Worm (Caenorhabditis elegans): ENCODE results near the gene nish-1.

Gene nish-1

DNA sequence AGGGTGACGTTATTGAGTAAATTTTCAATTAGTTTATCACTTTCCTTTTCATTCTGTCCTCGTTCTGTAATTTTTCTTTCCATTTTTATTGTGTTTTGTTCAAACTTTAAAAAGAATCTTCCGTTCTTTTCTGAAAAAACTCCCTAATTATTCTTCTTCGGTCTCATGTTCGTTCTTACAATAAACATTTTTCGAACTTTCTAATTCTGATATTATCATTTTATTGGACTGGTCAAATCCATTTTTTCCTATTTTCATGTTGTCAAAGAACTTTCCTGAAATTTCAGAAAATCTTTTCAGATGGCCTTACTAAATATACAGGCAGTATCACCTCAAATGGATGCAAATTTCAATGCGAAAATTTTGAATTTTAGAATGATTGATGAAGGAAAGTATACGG is at the start of gene nish-1:
TSS of gene nish-1 (plus strand) at position 301 of the 400 bp plus-strand sequence.
- TF ChIP-seq skn-1 (tag; optimal IDR thresholded peaks at IDR 0.05) (no peak), ceh-9 (tag; optimal IDR thresholded peaks at IDR 0.05) (no peak)

DNA sequence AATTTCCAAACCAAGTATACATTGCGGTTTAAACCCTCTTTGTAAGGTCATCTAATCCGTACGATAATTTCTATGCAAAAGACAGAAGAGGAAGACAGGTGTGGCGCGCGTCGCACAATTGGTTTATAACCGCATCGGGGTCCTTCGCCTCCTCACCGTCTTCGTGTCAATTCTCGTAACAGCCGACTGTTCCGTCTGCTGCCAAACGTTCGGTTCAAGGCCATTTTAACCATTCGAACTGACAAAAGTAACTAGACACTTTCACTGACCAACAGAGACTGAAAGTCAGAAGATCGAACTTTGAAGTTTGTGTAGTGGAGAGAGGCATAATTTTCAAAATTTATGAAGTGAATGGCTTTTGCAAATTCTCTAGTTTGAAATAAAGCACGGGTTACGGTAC is 48.2 kb upstream of the nish-1 start:
- TF ChIP-seq ZK546.5 (tag; optimal IDR thresholded peaks at IDR 0.05) (no peak), nhr-25 (tag; optimal IDR thresholded peaks at IDR 0.05) (peak; percentile 78)

DNA sequence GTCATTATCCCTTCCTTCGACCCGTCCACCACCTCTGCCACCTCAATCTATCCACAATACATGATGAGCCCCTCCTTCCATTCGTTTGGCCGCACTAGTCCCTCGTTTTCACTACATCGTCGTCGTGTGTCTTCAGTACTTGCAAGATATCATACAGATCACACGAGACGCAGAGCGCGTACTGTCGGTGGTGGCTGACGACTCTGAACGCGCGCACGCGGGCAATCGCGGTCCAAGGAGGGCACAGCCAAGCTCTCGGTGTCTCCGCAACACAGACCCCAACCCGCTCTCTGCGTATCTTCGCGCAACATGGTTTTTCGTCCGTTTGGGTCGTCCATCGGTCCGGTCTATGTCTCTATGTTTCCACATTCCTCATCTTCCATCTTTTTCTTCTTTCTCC is 47.1 kb upstream of the nish-1 start:
- TF ChIP-seq ama-1 (optimal IDR thresholded peaks at IDR 0.05) (no peak), hmg-11 (tag; optimal IDR thresholded peaks at IDR 0.05) (peak; percentile 70), tbx-2 (tag; optimal IDR thresholded peaks at IDR 0.05) (no peak), fkh-2 (tag; optimal IDR thresholded peaks at IDR 0.05) (no peak), ZK546.5 (tag; optimal IDR thresholded peaks at IDR 0.05) (no peak), nhr-23 (tag; optimal IDR thresholded peaks at IDR 0.05) (peak; percentile 9), jun-1 (tag; optimal IDR thresholded peaks at IDR 0.05) (no peak), sea-2 (GFP tag; optimal IDR thresholded peaks at IDR 0.05) (no peak), unc-39 (tag; optimal IDR thresholded peaks at IDR 0.05) (no peak), lin-39 (tag; optimal IDR thresholded peaks at IDR 0.05) (peak; percentile 23), snpc-4 (tag; optimal IDR thresholded peaks at IDR 0.05) (no peak), nfya-1 (tag; optimal IDR thresholded peaks at IDR 0.05; ENCODE audit: insufficient read depth) (peak; percentile 18), elt-3 (tag; optimal IDR thresholded peaks at IDR 0.05) (no peak), nhr-77 (tag; optimal IDR thresholded peaks at IDR 0.05) (no peak), mml-1 (tag; optimal IDR thresholded peaks at IDR 0.05) (no peak), mdl-1 (tag; optimal IDR thresholded peaks at IDR 0.05) (no peak), ceh-82 (tag; optimal IDR thresholded peaks at IDR 0.05) (no peak), aly-2 (tag; optimal IDR thresholded peaks at IDR 0.05) (no peak), ztf-11 (tag; optimal IDR thresholded peaks at IDR 0.05) (no peak)

DNA sequence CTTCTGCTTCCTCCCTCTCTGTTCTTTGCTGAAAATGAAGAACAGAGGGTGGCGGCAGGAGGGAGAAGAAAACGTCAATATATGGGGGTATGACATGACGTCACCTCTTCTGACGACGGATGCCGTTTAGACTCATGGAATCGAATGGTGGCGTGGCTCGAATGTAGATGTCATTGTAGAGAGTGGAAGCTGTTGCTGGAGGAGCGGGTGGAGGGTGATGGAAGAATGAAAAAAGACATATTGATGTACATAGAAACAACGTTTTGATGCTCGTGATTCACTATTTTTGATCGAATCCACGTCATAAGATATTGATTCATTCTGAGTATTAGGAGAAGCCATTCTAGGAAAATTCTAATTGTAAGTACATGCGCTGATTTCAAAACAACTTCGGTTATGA is 45.1 kb upstream of the nish-1 start:
- TF ChIP-seq egl-27 (tag; optimal IDR thresholded peaks at IDR 0.05) (no peak), nhr-76 (tag; optimal IDR thresholded peaks at IDR 0.05) (no peak), nfya-1 (tag; optimal IDR thresholded peaks at IDR 0.05; ENCODE audit: insufficient read depth) (peak; percentile 22), ztf-11 (tag; optimal IDR thresholded peaks at IDR 0.05) (no peak), lin-39 (tag; optimal IDR thresholded peaks at IDR 0.05) (peak; percentile 11)

DNA sequence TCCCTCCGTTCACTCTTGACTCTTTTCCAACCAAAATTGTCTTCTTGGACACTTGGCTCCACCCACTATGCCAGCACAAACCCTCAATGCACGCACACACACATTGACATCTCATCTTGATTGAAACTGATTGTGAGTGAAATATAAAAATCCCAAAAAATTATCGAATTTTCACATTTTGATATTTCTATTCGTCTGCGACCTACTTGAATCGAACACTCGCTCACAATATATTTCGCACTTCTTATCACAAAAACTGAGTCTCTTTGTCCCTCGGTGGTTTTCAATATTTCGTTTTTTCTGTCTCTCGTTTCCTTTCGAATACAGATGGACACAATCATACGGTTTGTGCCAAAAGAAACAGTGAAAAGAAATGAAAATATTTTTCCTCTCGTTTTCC is 44.0 kb upstream of the nish-1 start:
- TF ChIP-seq egl-27 (tag; optimal IDR thresholded peaks at IDR 0.05): no peak
- TF ChIP-seq nfya-1 (tag; optimal IDR thresholded peaks at IDR 0.05; ENCODE audit: insufficient read depth): peak; percentile 10
- TF ChIP-seq elt-3 (tag; optimal IDR thresholded peaks at IDR 0.05): no peak
- peak; percentile 2 for TF ChIP-seq pqm-1 (tag; optimal IDR thresholded peaks at IDR 0.05)
- no peak for TF ChIP-seq unc-39 (tag; optimal IDR thresholded peaks at IDR 0.05)
- peak; percentile 69 for TF ChIP-seq elt-2 (tag; optimal IDR thresholded peaks at IDR 0.05)

DNA sequence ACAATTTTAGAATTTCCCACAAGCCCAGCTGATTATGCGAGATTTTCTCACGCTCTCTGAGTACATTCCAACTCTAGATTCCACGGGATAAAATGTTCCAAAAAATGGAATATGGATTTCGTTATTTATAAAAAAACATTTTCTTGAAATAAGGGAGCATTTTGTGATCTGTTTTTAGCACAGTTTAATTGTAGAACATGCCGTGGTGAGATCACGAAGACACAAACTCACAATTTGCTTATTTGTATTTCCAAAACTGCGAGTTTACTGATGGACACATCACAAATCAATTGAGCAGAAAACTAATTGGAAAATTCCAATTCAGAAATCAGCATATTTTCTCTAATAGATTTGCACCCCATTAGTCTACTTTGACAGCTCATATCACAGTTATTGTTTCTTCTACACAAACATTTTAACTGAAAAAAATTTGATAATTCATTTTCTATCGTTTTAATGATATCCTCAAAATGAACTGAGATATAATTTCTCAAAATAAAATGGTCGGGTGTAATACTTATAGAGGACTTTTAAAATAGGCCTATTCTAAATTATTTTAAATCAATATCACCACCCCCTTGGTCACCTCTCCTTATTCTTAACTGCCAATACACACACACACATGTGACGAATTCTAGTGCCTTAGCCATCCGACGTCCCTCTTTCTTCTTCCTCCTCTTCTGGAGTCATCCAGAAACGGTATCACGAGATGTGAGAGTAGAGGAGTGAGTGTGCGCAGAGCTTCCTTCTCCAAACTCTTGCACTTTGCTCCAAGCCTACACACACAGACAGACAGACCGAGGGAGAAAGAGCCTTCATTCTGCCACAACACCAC is 43.1 kb upstream of the nish-1 start:
- TF ChIP-seq nfya-1 (tag; optimal IDR thresholded peaks at IDR 0.05; ENCODE audit: insufficient read depth) (peak; percentile 5), nhr-77 (tag; optimal IDR thresholded peaks at IDR 0.05) (no peak)

DNA sequence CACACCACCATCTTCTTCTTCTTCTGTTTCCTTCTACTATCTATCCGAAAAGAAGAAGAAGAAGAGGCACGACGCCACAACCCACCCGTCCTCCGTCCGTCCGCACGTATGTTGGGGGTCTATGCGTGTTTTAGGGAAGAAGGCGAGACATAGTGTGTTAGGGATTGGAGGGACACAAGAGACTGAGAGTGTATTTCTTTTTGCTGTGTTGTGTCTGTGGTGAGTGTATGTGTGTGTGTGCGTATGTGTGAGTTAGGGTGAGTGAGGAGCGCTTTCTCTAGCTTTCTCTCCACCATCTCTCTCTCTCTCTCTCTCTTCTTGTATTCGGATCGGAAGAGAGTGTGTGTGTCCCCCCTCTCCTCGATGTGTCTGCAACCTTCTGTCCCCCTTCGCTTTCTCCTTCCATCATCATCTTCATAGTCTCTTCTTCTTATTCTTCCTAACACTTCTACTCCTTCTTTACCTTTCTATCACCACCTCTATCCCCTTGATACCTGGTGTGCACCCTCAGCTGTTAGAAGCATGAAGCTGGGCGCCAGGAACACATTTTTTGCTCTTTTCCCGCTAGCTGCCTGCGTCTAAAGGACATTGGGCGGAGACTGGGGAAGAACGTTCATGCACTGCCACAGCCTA is 42.3 kb upstream of the nish-1 start:
- peak; percentile 59 for TF ChIP-seq lin-15B (tag; optimal IDR thresholded peaks at IDR 0.05)
- peak; percentile 91 for TF ChIP-seq skn-1 (tag; optimal IDR thresholded peaks at IDR 0.05)
- no peak for TF ChIP-seq daf-12 (tag; optimal IDR thresholded peaks at IDR 0.05)
- TF ChIP-seq nhr-12 (tag; optimal IDR thresholded peaks at IDR 0.05): no peak
- TF ChIP-seq mml-1 (tag; optimal IDR thresholded peaks at IDR 0.05): no peak
- no peak for TF ChIP-seq nhr-77 (tag; optimal IDR thresholded peaks at IDR 0.05)
- TF ChIP-seq sea-2 (GFP tag; optimal IDR thresholded peaks at IDR 0.05): no peak
- TF ChIP-seq nhr-11 (tag; optimal IDR thresholded peaks at IDR 0.05): peak; percentile 88
- peak; percentile 73 for TF ChIP-seq nhr-43 (tag; optimal IDR thresholded peaks at IDR 0.05; ENCODE audit: poor library complexity, severe bottlenecking)
- TF ChIP-seq ceh-82 (tag; optimal IDR thresholded peaks at IDR 0.05): no peak
- peak; percentile 77 for TF ChIP-seq unc-62 (GFP tag; optimal IDR thresholded peaks at IDR 0.05)
- TF ChIP-seq lin-39 (tag; optimal IDR thresholded peaks at IDR 0.05): peak; percentile 80
- peak; percentile 71 for TF ChIP-seq elt-1 (tag; optimal IDR thresholded peaks at IDR 0.05)
- no peak for TF ChIP-seq aly-2 (tag; optimal IDR thresholded peaks at IDR 0.05)
- TF ChIP-seq fos-1 (tag; optimal IDR thresholded peaks at IDR 0.05): peak; percentile 84
- no peak for TF ChIP-seq mdl-1 (tag; optimal IDR thresholded peaks at IDR 0.05)
- TF ChIP-seq ama-1 (optimal IDR thresholded peaks at IDR 0.05): peak; percentile 36
- no peak for TF ChIP-seq ceh-9 (tag; optimal IDR thresholded peaks at IDR 0.05)
- peak; percentile 72 for TF ChIP-seq snpc-4 (tag; optimal IDR thresholded peaks at IDR 0.05)
- no peak for TF ChIP-seq nhr-28 (tag; optimal IDR thresholded peaks at IDR 0.05)
- TF ChIP-seq pha-4 (tag; optimal IDR thresholded peaks at IDR 0.05): peak; percentile 88
- peak; percentile 8 for TF ChIP-seq nhr-67 (tag; optimal IDR thresholded peaks at IDR 0.05)
- TF ChIP-seq fkh-2 (tag; optimal IDR thresholded peaks at IDR 0.05): no peak

All from whole organism, L3 larva.